Worm (Caenorhabditis elegans) whole organism, late embryonic: Measurements from ENCODE around the gene T23E7.2.
"Not testable (repeated sequence)": the region's sequence is repeated elsewhere in the genome, so short reads cannot be mapped to it uniquely, and the experiment has no call there.

ENCODE experiments used
- C08G9.2 ChIP-seq: sonication (generic microtip); optimal IDR thresholded peaks from 2 replicates; lab custom pipeline; 2016; ENCODE audit warnings: mild to moderate bottlenecking, missing genetic modification characterization, moderate library complexity, missing compliant biosample characterization
- F13H6.1 ChIP-seq: sonication (generic microtip); optimal IDR thresholded peaks from 2 replicates; lab custom pipeline; 2016; ENCODE audit warnings: missing genetic modification characterization, missing compliant biosample characterization
- K09A11.1 ChIP-seq: sonication (generic microtip); optimal IDR thresholded peaks from 2 replicates; lab custom pipeline; 2017; ENCODE audit warnings: antibody characterized with exemption, mild to moderate bottlenecking, missing genetic modification characterization, missing compliant biosample characterization; ENCODE audit not compliant: insufficient read depth
- ama-1 ChIP-seq: fragments of 150-350 bp; optimal IDR thresholded peaks from 2 replicates; lab custom pipeline; 2014
- ceh-18 ChIP-seq: sonication (generic microtip); optimal IDR thresholded peaks from 2 replicates; lab custom pipeline; 2016; ENCODE audit warnings: missing genetic modification characterization, missing compliant biosample characterization
- ceh-19 ChIP-seq: fragments of 200-800 bp; sonication (Bioruptor generic); optimal IDR thresholded peaks from 2 replicates; lab custom pipeline; 2018; ENCODE audit warnings: mild to moderate bottlenecking, missing genetic modification characterization, missing compliant biosample characterization
- ceh-22 ChIP-seq: sonication (generic microtip); optimal IDR thresholded peaks from 2 replicates; lab custom pipeline; 2017; ENCODE audit warnings: missing biosample characterization, missing genetic modification characterization
- ceh-24 ChIP-seq: sonication (generic microtip); optimal IDR thresholded peaks from 2 replicates; lab custom pipeline; 2016; ENCODE audit warnings: mild to moderate bottlenecking, missing genetic modification characterization, missing compliant biosample characterization
- ceh-45 ChIP-seq: fragments of 200-800 bp; sonication (Bioruptor generic); IDR thresholded peaks from 2 replicates; pipeline ENCODE4 v1.3.6; 2022; ENCODE audit warnings: missing genetic modification reagents, missing genetic modification characterization, missing compliant biosample characterization
- ceh-48 ChIP-seq: sonication (generic microtip); optimal IDR thresholded peaks from 2 replicates; lab custom pipeline; 2016; ENCODE audit warnings: missing genetic modification characterization, inconsistent platforms, missing compliant biosample characterization
- ceh-9 ChIP-seq: sonication (generic microtip); optimal IDR thresholded peaks from 2 replicates; lab custom pipeline; 2016; ENCODE audit warnings: mild to moderate bottlenecking, missing genetic modification characterization, inconsistent platforms, missing compliant biosample characterization
- dmd-4 ChIP-seq: sonication (generic microtip); optimal IDR thresholded peaks from 2 replicates; lab custom pipeline; 2016; ENCODE audit warnings: borderline replicate concordance, missing genetic modification characterization, missing compliant biosample characterization
- dve-1 ChIP-seq: sonication (generic microtip); optimal IDR thresholded peaks from 2 replicates; lab custom pipeline; 2017; ENCODE audit warnings: antibody characterized with exemption, mild to moderate bottlenecking, missing genetic modification characterization, missing compliant biosample characterization
- elt-2 ChIP-seq: sonication (generic microtip); optimal IDR thresholded peaks from 2 replicates; lab custom pipeline; 2016; ENCODE audit warnings: missing genetic modification reagents, missing genetic modification characterization, missing compliant biosample characterization
- elt-4 ChIP-seq: sonication (generic microtip); optimal IDR thresholded peaks from 2 replicates; lab custom pipeline; 2016; ENCODE audit warnings: missing genetic modification characterization, missing compliant biosample characterization
- fax-1 ChIP-seq: sonication (generic microtip); optimal IDR thresholded peaks from 2 replicates; lab custom pipeline; 2016; ENCODE audit warnings: missing genotype, missing genetic modification characterization, missing compliant biosample characterization
- fkh-10 ChIP-seq: fragments of 150-350 bp; optimal IDR thresholded peaks from 2 replicates; lab custom pipeline; 2014; ENCODE audit warnings: missing biosample characterization, missing genetic modification reagents, missing genetic modification characterization
- gmeb-2 ChIP-seq: sonication (generic microtip); optimal IDR thresholded peaks from 2 replicates; lab custom pipeline; 2016; ENCODE audit warnings: missing genetic modification characterization, inconsistent platforms, missing compliant biosample characterization
- hlh-15 ChIP-seq: sonication (generic microtip); optimal IDR thresholded peaks from 2 replicates; lab custom pipeline; 2016; ENCODE audit warnings: missing genetic modification characterization, missing compliant biosample characterization
- hlh-30 ChIP-seq: sonication (generic microtip); optimal IDR thresholded peaks from 2 replicates; lab custom pipeline; 2017; ENCODE audit warnings: antibody characterized with exemption, missing genetic modification characterization, missing compliant biosample characterization; ENCODE audit not compliant: insufficient read depth
- hlh-8 ChIP-seq: sonication (generic microtip); optimal IDR thresholded peaks from 2 replicates; lab custom pipeline; 2016; ENCODE audit warnings: missing genotype, missing genetic modification characterization, missing compliant biosample characterization
- lim-6 ChIP-seq: sonication (generic microtip); optimal IDR thresholded peaks from 2 replicates; lab custom pipeline; 2016; ENCODE audit warnings: missing genetic modification characterization, missing compliant biosample characterization
- nhr-11 ChIP-seq: fragments of 150-350 bp; optimal IDR thresholded peaks from 2 replicates; lab custom pipeline; 2014; ENCODE audit warnings: missing biosample characterization, missing genetic modification characterization
- odd-2 ChIP-seq: sonication (generic microtip); optimal IDR thresholded peaks from 2 replicates; lab custom pipeline; 2017; ENCODE audit warnings: antibody characterized with exemption, mild to moderate bottlenecking, missing genetic modification characterization, missing compliant biosample characterization
- pat-9 ChIP-seq: fragments of 200-800 bp; sonication (Bioruptor generic); optimal IDR thresholded peaks from 2 replicates; lab custom pipeline; 2018; ENCODE audit warnings: mild to moderate bottlenecking, missing genetic modification characterization, moderate library complexity, missing compliant biosample characterization
- pax-1 ChIP-seq: fragments of 150-350 bp; optimal IDR thresholded peaks from 2 replicates; lab custom pipeline; 2014; ENCODE audit warnings: missing biosample characterization, missing genetic modification characterization
- pqm-1 ChIP-seq: sonication (generic microtip); optimal IDR thresholded peaks from 2 replicates; lab custom pipeline; 2016; ENCODE audit warnings: missing genetic modification characterization, missing compliant biosample characterization
- sdc-2 ChIP-seq: sonication (generic microtip); optimal IDR thresholded peaks from 2 replicates; lab custom pipeline; 2016; ENCODE audit warnings: missing genotype, missing genetic modification characterization, missing compliant biosample characterization
- sox-4 ChIP-seq: sonication (generic microtip); optimal IDR thresholded peaks from 2 replicates; lab custom pipeline; 2017; ENCODE audit warnings: mild to moderate bottlenecking, missing genetic modification characterization, inconsistent platforms, missing compliant biosample characterization
- syd-9 ChIP-seq: sonication (generic microtip); optimal IDR thresholded peaks from 2 replicates; lab custom pipeline; 2016; ENCODE audit warnings: mild to moderate bottlenecking, missing genetic modification characterization, moderate library complexity, missing compliant biosample characterization
- tbx-7 ChIP-seq: sonication (generic microtip); optimal IDR thresholded peaks from 2 replicates; lab custom pipeline; 2016; ENCODE audit warnings: missing genotype, missing genetic modification characterization, missing compliant biosample characterization
- unc-55 ChIP-seq: sonication (generic microtip); optimal IDR thresholded peaks from 2 replicates; lab custom pipeline; 2017; ENCODE audit warnings: missing biosample characterization, missing genetic modification reagents, missing genetic modification characterization
- unc-86 ChIP-seq: sonication (generic microtip); optimal IDR thresholded peaks from 2 replicates; lab custom pipeline; 2016; ENCODE audit warnings: missing genetic modification characterization, missing compliant biosample characterization
- ztf-16 ChIP-seq: sonication (generic microtip); optimal IDR thresholded peaks from 2 replicates; lab custom pipeline; 2017; ENCODE audit warnings: missing genetic modification characterization, missing compliant biosample characterization

T23E7.2 gene

ce11 chrX:17638970-17639369 lies 31.9 kb upstream of the T23E7.2 start:
- no peak for TF ChIP-seq ceh-48 (tag; lab: Kevin White, UChicago)
- TF ChIP-seq elt-2 (tag; lab: Kevin White, UChicago): peak; percentile 62

DNA sequence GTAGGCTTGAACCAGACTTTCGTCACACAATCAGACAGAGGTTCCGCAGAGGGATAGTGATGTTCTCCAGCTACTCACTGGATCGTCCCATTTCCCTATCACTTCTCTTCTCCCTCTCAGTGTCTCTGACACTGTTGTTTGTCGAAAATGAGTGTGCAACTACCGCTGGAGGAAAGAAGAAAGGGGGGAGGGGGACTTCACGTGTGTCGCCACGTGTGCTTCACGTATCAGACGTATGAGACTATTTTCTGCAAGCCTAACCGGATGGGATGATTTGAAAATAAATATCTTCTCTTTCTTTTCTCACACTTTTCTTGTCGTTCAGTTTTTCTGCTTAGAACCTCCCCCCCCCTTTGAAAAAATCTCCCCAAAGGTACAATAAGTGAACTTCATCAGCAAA lies 30.0 kb upstream of the T23E7.2 start, which contains the start of gene H18N23.2:
Gene H18N23.2, minus strand, starts transcription at position 82 of the 400 bp plus-strand sequence.
- TF ChIP-seq syd-9 (tag; lab: Kevin White, UChicago) (no peak), C08G9.2 (no peak), unc-55 (GFP tag; lab: Kevin White, UChicago) (peak; percentile 7), ztf-16 (no peak), dve-1 (tag; lab: Kevin White, UChicago) (no peak), sdc-2 (tag; lab: Kevin White, UChicago) (no peak), ceh-48 (tag; lab: Kevin White, UChicago) (no peak), pat-9 (no peak), ceh-45 (GFP tag; lab: Robert Waterston, UW) (no peak), sox-4 (tag; lab: Kevin White, UChicago) (no peak), ceh-9 (tag; lab: Kevin White, UChicago) (no peak), ceh-18 (tag; lab: Kevin White, UChicago) (peak; percentile 71), hlh-8 (tag; lab: Kevin White, UChicago) (no peak), ceh-19 (GFP tag; lab: Kevin White, UChicago) (no peak), fax-1 (tag; lab: Kevin White, UChicago) (no peak), nhr-11 (tag; lab: Kevin White, UChicago) (no peak), lim-6 (tag; lab: Kevin White, UChicago) (no peak), hlh-30 (peak; percentile 0), tbx-7 (no peak)

ce11 chrX:17642832-17643231 lies 28.0 kb upstream of the T23E7.2 start:
- peak; percentile 2 for TF ChIP-seq hlh-30
- no peak for TF ChIP-seq pax-1 (tag; lab: Kevin White, UChicago)

ce11 chrX:17643812-17644211 lies 27.0 kb upstream of the T23E7.2 start:
- no peak for TF ChIP-seq K09A11.1 (tag; lab: Kevin White, UChicago)
- no peak for TF ChIP-seq fkh-10 (GFP tag; lab: Kevin White, UChicago)
- TF ChIP-seq ceh-18 (tag; lab: Kevin White, UChicago): no peak
- no peak for TF ChIP-seq pqm-1 (tag; lab: Kevin White, UChicago)
- TF ChIP-seq gmeb-2 (tag; lab: Kevin White, UChicago): no peak
- no peak for TF ChIP-seq pat-9
- TF ChIP-seq, all 69 proteins: peak for 0

DNA sequence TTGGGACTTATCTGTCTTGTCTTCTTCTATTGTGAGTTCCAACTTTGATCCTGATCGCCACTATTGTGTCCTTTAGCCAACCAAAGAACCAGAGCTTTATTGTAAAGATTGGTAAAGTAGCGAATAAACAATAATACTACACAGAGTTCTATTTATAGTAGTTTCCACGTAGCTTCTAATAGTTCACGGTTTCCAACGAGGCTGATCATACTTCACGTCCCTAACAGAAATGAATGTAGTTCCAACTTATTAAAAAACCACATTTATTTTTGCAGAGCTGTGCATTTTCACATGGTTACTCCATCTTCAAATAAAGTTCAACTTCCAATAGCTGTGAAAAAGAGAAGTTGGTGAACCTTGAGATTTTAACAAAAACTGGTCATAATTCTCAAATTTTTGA lies 21.4 kb upstream of the T23E7.2 start, which contains the start of gene tmem-218:
Gene tmem-218, plus strand, starts transcription at position 301 of the 400 bp plus-strand sequence.
- TF ChIP-seq dve-1 (tag; lab: Kevin White, UChicago); F13H6.1 (tag; lab: Kevin White, UChicago); ama-1 (lab: Kevin White, UChicago): not testable (repeated sequence)
- TF ChIP-seq, all 69 proteins: peak for 0; not testable (repeated sequence) for 69

DNA sequence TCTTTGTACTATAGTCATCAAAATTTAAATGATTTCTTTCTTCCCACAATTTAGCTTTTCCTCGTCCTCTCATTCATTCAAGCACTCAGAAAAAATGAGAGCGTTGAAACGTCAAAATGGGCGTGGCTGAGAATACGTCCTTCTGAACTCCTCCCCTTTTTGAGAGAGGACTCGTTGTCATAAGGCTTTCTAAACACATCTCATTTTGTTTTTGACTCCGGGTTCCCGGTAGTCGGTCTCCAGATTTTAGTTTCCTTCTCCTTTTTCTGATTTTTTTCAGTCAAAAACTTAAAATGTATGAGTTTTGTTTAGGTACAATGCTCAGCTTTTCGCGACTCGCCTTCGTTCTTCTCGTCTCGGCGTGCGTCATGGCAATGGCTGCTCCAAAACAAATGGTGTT lies 8.7 kb upstream of the T23E7.2 start, which contains the start of gene nlp-6:
Gene nlp-6, plus strand, starts transcription at position 301 of the 400 bp plus-strand sequence.
- TF ChIP-seq ceh-22 (tag; lab: Kevin White, UChicago): no peak
- no peak for TF ChIP-seq ceh-18 (tag; lab: Kevin White, UChicago)
- no peak for TF ChIP-seq F13H6.1 (tag; lab: Kevin White, UChicago)
- no peak for TF ChIP-seq ceh-48 (tag; lab: Kevin White, UChicago)
- TF ChIP-seq odd-2 (tag; lab: Kevin White, UChicago): no peak
- TF ChIP-seq lim-6 (tag; lab: Kevin White, UChicago): no peak
- no peak for TF ChIP-seq hlh-15
- no peak for TF ChIP-seq ceh-24 (tag; lab: Kevin White, UChicago)
- TF ChIP-seq ztf-16: no peak
- no peak for TF ChIP-seq dmd-4 (tag; lab: Kevin White, UChicago)
- TF ChIP-seq elt-4 (tag; lab: Kevin White, UChicago): no peak
- no peak for TF ChIP-seq ama-1 (lab: Kevin White, UChicago)
- TF ChIP-seq ceh-19 (GFP tag; lab: Kevin White, UChicago): no peak
- TF ChIP-seq unc-86 (tag; lab: Kevin White, UChicago): no peak
